Fruit fly (Drosophila melanogaster) whole organism, embryonic: ENCODE data around the gene Vti1b.

Experiments
- ATbp ChIP-seq: fragments of 200-800 bp; sonication (Bioruptor generic); optimal IDR thresholded peaks from 2 replicates; lab custom pipeline; 2017; ENCODE audit warnings: missing biosample characterization, mild to moderate bottlenecking, missing genetic modification characterization, missing genetic modification reagents
- Atf-2 ChIP-seq: fragments of 200-800 bp; sonication (Bioruptor generic); optimal IDR thresholded peaks from 2 replicates; lab custom pipeline; 2016; ENCODE audit warnings: missing biosample characterization, missing genetic modification characterization
- BtbVII ChIP-seq: fragments of 200-800 bp; sonication (Bioruptor generic); optimal IDR thresholded peaks from 3 replicates; lab custom pipeline; 2017; ENCODE audit warnings: missing biosample characterization, mild to moderate bottlenecking, missing genetic modification characterization
- CG1024 ChIP-seq: fragments of 200-800 bp; sonication (Bioruptor generic); IDR thresholded peaks from 2 replicates; pipeline ENCODE4 v1.3.6; 2022; ENCODE audit warnings: missing biosample characterization, missing genetic modification characterization
- CG10366 ChIP-seq: fragments of 200-800 bp; sonication (Bioruptor generic); IDR thresholded peaks from 2 replicates; pipeline ENCODE4 v1.3.6; 2022; ENCODE audit warnings: missing biosample characterization, missing genetic modification characterization
- CG10462 ChIP-seq: fragments of 200-800 bp; sonication (Bioruptor generic); optimal IDR thresholded peaks from 2 replicates; lab custom pipeline; 2016; ENCODE audit warnings: missing biosample characterization, missing genetic modification characterization
- CG11247 ChIP-seq: fragments of 200-800 bp; sonication (Bioruptor generic); IDR thresholded peaks from 2 replicates; pipeline ENCODE4 v1.3.6; 2022; ENCODE audit warnings: missing biosample characterization, missing genetic modification characterization
- CG12942 ChIP-seq: fragments of 200-800 bp; sonication (Bioruptor generic); optimal IDR thresholded peaks from 3 replicates; lab custom pipeline; 2016; ENCODE audit warnings: missing biosample characterization, missing genetic modification characterization
- CG14965 ChIP-seq: fragments of 200-800 bp; sonication (Bioruptor generic); optimal IDR thresholded peaks from 2 replicates; lab custom pipeline; 2016; ENCODE audit warnings: missing biosample characterization, missing genetic modification characterization, borderline replicate concordance
- CG15479 ChIP-seq: fragments of 200-800 bp; sonication (Bioruptor generic); optimal IDR thresholded peaks from 3 replicates; lab custom pipeline; 2019; ENCODE audit warnings: missing biosample characterization, mild to moderate bottlenecking, missing genetic modification characterization, moderate library complexity
- CG15696 ChIP-seq: fragments of 200-800 bp; sonication (Bioruptor generic); optimal IDR thresholded peaks from 2 replicates; lab custom pipeline; 2019; ENCODE audit warnings: missing biosample characterization, mild to moderate bottlenecking, missing genetic modification characterization, moderate library complexity
- CG18262 ChIP-seq: fragments of 200-800 bp; optimal IDR thresholded peaks from 3 replicates; lab custom pipeline; 2019; ENCODE audit warnings: missing biosample characterization, mild to moderate bottlenecking, missing genetic modification characterization, moderate library complexity
- CG18599 ChIP-seq: fragments of 200-800 bp; sonication (Bioruptor generic); optimal IDR thresholded peaks from 3 replicates; lab custom pipeline; 2017; ENCODE audit warnings: missing biosample characterization, missing genetic modification characterization, mild to moderate bottlenecking, moderate library complexity, missing genetic modification reagents
- CG33557 ChIP-seq: fragments of 200-800 bp; sonication (Bioruptor generic); optimal IDR thresholded peaks from 2 replicates; lab custom pipeline; 2019; ENCODE audit warnings: missing biosample characterization, mild to moderate bottlenecking, missing genetic modification characterization, moderate library complexity
- CG34376 ChIP-seq: fragments of 200-800 bp; sonication (Bioruptor generic); optimal IDR thresholded peaks from 2 replicates; lab custom pipeline; 2018; ENCODE audit warnings: missing biosample characterization, mild to moderate bottlenecking, missing genetic modification characterization
- CG4617 ChIP-seq: fragments of 200-800 bp; sonication (Bioruptor generic); optimal IDR thresholded peaks from 3 replicates; lab custom pipeline; 2016; ENCODE audit warnings: missing biosample characterization, missing genetic modification characterization, borderline replicate concordance
- CG6654 ChIP-seq: fragments of 200-800 bp; sonication (Bioruptor generic); optimal IDR thresholded peaks from 2 replicates; lab custom pipeline; 2017; ENCODE audit warnings: missing biosample characterization, mild to moderate bottlenecking, missing genetic modification characterization
- CG7372 ChIP-seq: fragments of 200-800 bp; sonication (Bioruptor generic); IDR thresholded peaks from 2 replicates; pipeline ENCODE4 v1.3.6; 2022; ENCODE audit warnings: missing biosample characterization, missing genetic modification characterization
- CG9437 ChIP-seq: fragments of 200-800 bp; sonication (Bioruptor generic); optimal IDR thresholded peaks from 2 replicates; lab custom pipeline; 2018; ENCODE audit warnings: missing biosample characterization, mild to moderate bottlenecking, missing genetic modification characterization
- Camta ChIP-seq: fragments of 200-800 bp; sonication (Bioruptor generic); optimal IDR thresholded peaks from 2 replicates; lab custom pipeline; 2016; ENCODE audit warnings: missing biosample characterization, missing genetic modification characterization
- D19B ChIP-seq: fragments of 200-800 bp; sonication (Bioruptor generic); optimal IDR thresholded peaks from 2 replicates; lab custom pipeline; 2017; ENCODE audit warnings: missing biosample characterization, mild to moderate bottlenecking, missing genetic modification characterization
- Hmr ChIP-seq: fragments of 200-800 bp; sonication (Bioruptor generic); optimal IDR thresholded peaks from 3 replicates; lab custom pipeline; 2017; ENCODE audit warnings: mild to moderate bottlenecking, missing biosample characterization, missing genetic modification reagents, missing genetic modification characterization
- Hr78 ChIP-seq, 2 experiments: fragments of 200-800 bp in 1 of 2; fragments of >200 bp in 1 of 2; sonication (Bioruptor generic) in 1 of 2; optimal IDR thresholded peaks; 2 replicates each; lab custom pipeline; 2017 to 2019; ENCODE audit warnings: missing biosample characterization in 2 of 2, missing genetic modification characterization in 2 of 2, mild to moderate bottlenecking in 1 of 2, moderate library complexity in 1 of 2
- Lim3 ChIP-seq: fragments of 200-800 bp; sonication (Bioruptor generic); IDR thresholded peaks from 2 replicates; pipeline ENCODE4 v1.3.6; 2022; ENCODE audit warnings: missing biosample characterization, missing genetic modification characterization
- MBD-R2 ChIP-seq: fragments of 200-800 bp; sonication (Bioruptor generic); IDR thresholded peaks from 2 replicates; pipeline ENCODE4 v1.3.6; 2022; ENCODE audit warnings: missing biosample characterization, missing genetic modification characterization
- Med ChIP-seq: fragments of 200-800 bp; sonication (Bioruptor generic); peaks from one replicate; lab custom pipeline; 2016; ENCODE audit warnings: missing biosample characterization, missing genetic modification characterization, mild to moderate bottlenecking, inconsistent platforms, moderate library complexity
- NC2α ChIP-seq: fragments of 200-800 bp; sonication (Bioruptor generic); optimal IDR thresholded peaks from 2 replicates; lab custom pipeline; 2016; ENCODE audit warnings: missing biosample characterization, missing genetic modification characterization
- Nf-YB ChIP-seq: fragments of 200-800 bp; sonication (Bioruptor generic); optimal IDR thresholded peaks from 3 replicates; lab custom pipeline; 2019; ENCODE audit warnings: missing biosample characterization, mild to moderate bottlenecking, missing genetic modification characterization, moderate library complexity
- Ssrp ChIP-seq: fragments of 200-800 bp; sonication (Bioruptor generic); optimal IDR thresholded peaks from 2 replicates; lab custom pipeline; 2018; ENCODE audit warnings: missing biosample characterization, mild to moderate bottlenecking, missing genetic modification characterization, moderate library complexity
- Tbp ChIP-seq: fragments of >200 bp; optimal IDR thresholded peaks from 2 replicates; lab custom pipeline; 2018; ENCODE audit warnings: missing biosample characterization, missing genetic modification characterization
- ci ChIP-seq: fragments of 200-800 bp; sonication (Bioruptor generic); IDR thresholded peaks from 3 replicates; pipeline ENCODE4 v1.3.6; 2022; ENCODE audit warnings: missing biosample characterization, missing genetic modification characterization
- emc ChIP-seq: fragments of 200-800 bp; sonication (Bioruptor generic); optimal IDR thresholded peaks from 2 replicates; lab custom pipeline; 2016; ENCODE audit warnings: missing biosample characterization, missing genetic modification characterization
- ewg ChIP-seq: fragments of 200-800 bp; sonication (Bioruptor generic); optimal IDR thresholded peaks from 3 replicates; lab custom pipeline; 2017; ENCODE audit warnings: mild to moderate bottlenecking, missing biosample characterization, missing genetic modification reagents, missing genetic modification characterization
- fd3F ChIP-seq: fragments of 200-800 bp; sonication (Bioruptor generic); optimal IDR thresholded peaks from 2 replicates; lab custom pipeline; 2018; ENCODE audit warnings: missing biosample characterization, mild to moderate bottlenecking, missing genetic modification characterization, moderate library complexity
- ftz-f1 ChIP-seq: fragments of 200-800 bp; sonication (Bioruptor generic); optimal IDR thresholded peaks from 2 replicates; lab custom pipeline; 2016; ENCODE audit warnings: missing biosample characterization, missing genetic modification characterization
- gfzf ChIP-seq: fragments of 200-800 bp; sonication (Bioruptor generic); optimal IDR thresholded peaks from 2 replicates; lab custom pipeline; 2016; ENCODE audit warnings: missing biosample characterization, mild to moderate bottlenecking, missing genetic modification characterization, moderate library complexity
- hb ChIP-seq: fragments of 200-800 bp; sonication (Bioruptor generic); IDR thresholded peaks from 3 replicates; pipeline ENCODE4 v1.3.6; 2022; ENCODE audit warnings: missing biosample characterization, missing genetic modification characterization; ENCODE audit not compliant: partially characterized antibody
- ind ChIP-seq: fragments of 200-800 bp; sonication (Bioruptor generic); optimal IDR thresholded peaks from 3 replicates; lab custom pipeline; 2016; ENCODE audit warnings: missing biosample characterization, missing genetic modification characterization
- lbe ChIP-seq: fragments of 200-800 bp; sonication (Bioruptor generic); optimal IDR thresholded peaks from 2 replicates; lab custom pipeline; 2016; ENCODE audit warnings: missing biosample characterization, mild to moderate bottlenecking, missing genetic modification characterization
- lmd ChIP-seq: fragments of 200-800 bp; sonication (Bioruptor generic); IDR thresholded peaks from 2 replicates; pipeline ENCODE4 v1.3.6; 2022; ENCODE audit warnings: missing biosample characterization, missing genetic modification characterization
- odd ChIP-seq: fragments of 200-800 bp; sonication (Bioruptor generic); optimal IDR thresholded peaks from 2 replicates; lab custom pipeline; 2017; ENCODE audit warnings: missing biosample characterization, mild to moderate bottlenecking, missing genetic modification characterization
- org-1 ChIP-seq: fragments of 200-800 bp; sonication (Bioruptor generic); optimal IDR thresholded peaks from 2 replicates; lab custom pipeline; 2017; ENCODE audit warnings: missing biosample characterization, missing genetic modification characterization
- otp ChIP-seq: fragments of 200-800 bp; sonication (Bioruptor generic); IDR thresholded peaks from 3 replicates; pipeline ENCODE4, ENCODE4 v1.3.6; 2022; ENCODE audit warnings: missing biosample characterization, missing genetic modification characterization
- ranshi ChIP-seq: fragments of 200-800 bp; sonication (Bioruptor generic); IDR thresholded peaks from 2 replicates; pipeline ENCODE4 v1.3.6; 2022; ENCODE audit warnings: missing biosample characterization, missing genetic modification characterization
- schlank ChIP-seq: fragments of 200-800 bp; sonication (Bioruptor generic); optimal IDR thresholded peaks from 2 replicates; lab custom pipeline; 2018; ENCODE audit warnings: missing biosample characterization, mild to moderate bottlenecking, missing genetic modification characterization
- toy ChIP-seq: fragments of 200-800 bp; sonication (Bioruptor generic); IDR thresholded peaks from 2 replicates; pipeline ENCODE4 v1.3.6; 2022; ENCODE audit warnings: missing biosample characterization, missing genetic modification characterization
- unpg ChIP-seq: fragments of 200-800 bp; sonication (Bioruptor generic); optimal IDR thresholded peaks from 3 replicates; lab custom pipeline; 2018; ENCODE audit warnings: missing biosample characterization, mild to moderate bottlenecking, missing genetic modification characterization, moderate library complexity
- wdn ChIP-seq: fragments of 200-800 bp; sonication (Bioruptor generic); IDR thresholded peaks from 2 replicates; pipeline ENCODE4 v1.3.6; 2022; ENCODE audit warnings: missing biosample characterization, missing genetic modification characterization

Gene Vti1b

dm6 chr3R:18412279-18413214 lies 15.8 kb downstream of the Vti1b start, which contains the start of gene CG31122 (continued):
- TF ChIP-seq CG10366 (GFP tag; lab: Robert Waterston, UW) (no peak), CG15696 (tag; lab: Kevin White, UChicago) (peak; percentile 23), CG11247 (GFP tag; lab: Robert Waterston, UW) (no peak), BtbVII (GFP tag; lab: Kevin White, UChicago) (peak; percentile 7), CG18599 (no peak), Atf-2 (GFP tag; lab: Kevin White, UChicago) (peak; percentile 4), ftz-f1 (no peak), Ssrp (no peak), Hmr (GFP tag; lab: Kevin White, UChicago) (peak; percentile 3), toy (GFP tag; lab: Robert Waterston, UW) (no peak), ind (GFP tag; lab: Kevin White, UChicago) (peak; percentile 3), schlank (tag; lab: Kevin White, UChicago) (no peak), CG34376 (peak; percentile 55), emc (no peak), CG12942 (GFP tag; lab: Kevin White, UChicago) (peak; percentile 35), CG14965 (no peak), fd3F (GFP tag; lab: Kevin White, UChicago) (no peak), CG15479 (GFP tag; lab: Kevin White, UChicago) (peak; percentile 91), lmd (no peak; the same call in 1 of the 2 replicates), D19B (GFP tag; lab: Kevin White, UChicago) (peak; percentile 7), CG18262 (tag; lab: Kevin White, UChicago) (no peak), ATbp (GFP tag; lab: Kevin White, UChicago) (peak; percentile 12), lbe (GFP tag; lab: Kevin White, UChicago) (peak; percentile 31), Med (GFP tag; lab: Kevin White, UChicago) (peak; percentile 88), unpg (no peak), CG4617 (GFP tag; lab: Kevin White, UChicago) (peak; percentile 36), NC2α (GFP tag; lab: Kevin White, UChicago) (no peak), odd (GFP tag; lab: Kevin White, UChicago) (no peak), Camta (GFP tag; lab: Kevin White, UChicago) (peak; percentile 11), wdn (GFP tag; lab: Robert Waterston, UW) (no peak; the same call in 1 of the 2 replicates), CG10462 (GFP tag; lab: Kevin White, UChicago) (no peak), ewg (GFP tag; lab: Kevin White, UChicago) (peak; percentile 40), CG33557 (GFP tag; lab: Kevin White, UChicago) (no peak), CG6654 (no peak), Tbp (no peak), Lim3 (no peak), Nf-YB (GFP tag; lab: Kevin White, UChicago) (no peak), CG9437 (GFP tag; lab: Kevin White, UChicago) (no peak), ranshi (GFP tag; lab: Robert Waterston, UW) (peak; percentile 82), gfzf (GFP tag; lab: Kevin White, UChicago) (peak; percentile 71), hb (GFP tag; lab: Robert Waterston, UW) (peak; percentile 96), CG7372 (GFP tag; lab: Robert Waterston, UW) (no peak), ci (no peak), Hr78 (GFP tag; optimal IDR thresholded peaks at IDR 0.05; lab: Kevin White, UChicago) (no peak), MBD-R2 (peak; percentile 49), org-1 (peak; percentile 2), otp (GFP tag; lab: Robert Waterston, UW) (no peak), CG1024 (no peak)
